Worm (Caenorhabditis elegans): ENCODE results near the gene fbxc-31.

fbxc-31 gene

ce11 chrII:911680-912079, at the start of gene fbxc-31:
Gene fbxc-31 (plus strand): TSS chrII:911980.
- TF ChIP-seq ceh-24 (tag; optimal IDR thresholded peaks at IDR 0.05) = no peak
- TF ChIP-seq fkh-6 (tag; optimal IDR thresholded peaks at IDR 0.05) = no peak
- no peak for TF ChIP-seq ceh-6 (GFP tag; optimal IDR thresholded peaks at IDR 0.05)
- TF ChIP-seq C38D4.7 (GFP tag; optimal IDR thresholded peaks at IDR 0.05) = no peak
- TF ChIP-seq rnt-1 (tag; optimal IDR thresholded peaks at IDR 0.05) = no peak
- no peak for TF ChIP-seq Y22D7AL.16 (tag; optimal IDR thresholded peaks at IDR 0.05)
- TF ChIP-seq pax-1 (tag; optimal IDR thresholded peaks at IDR 0.05) = no peak
- no peak for TF ChIP-seq dve-1 (tag; optimal IDR thresholded peaks at IDR 0.05)
- no peak for TF ChIP-seq ceh-2 (tag; optimal IDR thresholded peaks at IDR 0.05)
- no peak for TF ChIP-seq che-1 (tag; optimal IDR thresholded peaks at IDR 0.05)
- TF ChIP-seq unc-3 (GFP tag; conservative IDR thresholded peaks at IDR 0.05) = no peak
- TF ChIP-seq unc-3 (tag; optimal IDR thresholded peaks at IDR 0.05) = no peak

- TF ChIP-seq lin-11 (tag; optimal IDR thresholded peaks at IDR 0.05) = no peak
- TF ChIP-seq unc-86 (tag; optimal IDR thresholded peaks at IDR 0.05) = no peak
- TF ChIP-seq F13H6.1 (tag; optimal IDR thresholded peaks at IDR 0.05) = no peak
Measured at ce11 chrII:866801-867200, 45.0 kb upstream of the fbxc-31 start, which contains the start of gene Y46B2A.3. Gene Y46B2A.3 (minus strand): TSS chrII:866901.

ce11 chrII:868240-868864, 43.4 kb upstream of the fbxc-31 start, which contains the start of gene fbxc-51:
Gene fbxc-51 (plus strand): TSS chrII:868814.
- no peak for TF ChIP-seq lin-11 (tag; optimal IDR thresholded peaks at IDR 0.05)
- no peak for TF ChIP-seq ceh-30 (tag; optimal IDR thresholded peaks at IDR 0.05)
- TF ChIP-seq C08G9.2 (tag; optimal IDR thresholded peaks at IDR 0.05) = no peak
- TF ChIP-seq nhr-11 (tag; optimal IDR thresholded peaks at IDR 0.05) = no peak
- no peak for TF ChIP-seq pha-2 (tag; optimal IDR thresholded peaks at IDR 0.05)
- no peak for TF ChIP-seq npax-4 (tag; optimal IDR thresholded peaks at IDR 0.05)
- peak; percentile 30 for TF ChIP-seq elt-2 (tag; optimal IDR thresholded peaks at IDR 0.05)

ce11 chrII:869316-869715, 42.5 kb upstream of the fbxc-31 start:
- TF ChIP-seq dmd-4 (tag; optimal IDR thresholded peaks at IDR 0.05; ENCODE audit: borderline replicate concordance) (no peak), madf-2 (tag; optimal IDR thresholded peaks at IDR 0.05) (no peak), eyg-1 (tag; optimal IDR thresholded peaks at IDR 0.05) (no peak)

- no peak for TF ChIP-seq pat-9 (tag; optimal IDR thresholded peaks at IDR 0.05)
- TF ChIP-seq ceh-31 (tag; optimal IDR thresholded peaks at IDR 0.05) = peak; percentile 1
- no peak for TF ChIP-seq pqm-1 (tag; optimal IDR thresholded peaks at IDR 0.05)
- peak; percentile 27 for TF ChIP-seq K02D7.2 (tag; optimal IDR thresholded peaks at IDR 0.05)
- TF ChIP-seq ceh-48 (tag; optimal IDR thresholded peaks at IDR 0.05) = peak; percentile 67
- TF ChIP-seq che-1 (tag; optimal IDR thresholded peaks at IDR 0.05) = peak; percentile 26
- TF ChIP-seq ceh-34 (tag; optimal IDR thresholded peaks at IDR 0.05) = no peak
- TF ChIP-seq nhr-11 (tag; optimal IDR thresholded peaks at IDR 0.05) = no peak
- TF ChIP-seq dve-1 (tag; optimal IDR thresholded peaks at IDR 0.05) = no peak
- no peak for TF ChIP-seq madf-2 (tag; optimal IDR thresholded peaks at IDR 0.05)
- no peak for TF ChIP-seq rnt-1 (tag; optimal IDR thresholded peaks at IDR 0.05)
- peak; percentile 48; the same call in 1 of the 2 replicates for TF ChIP-seq unc-3 (GFP tag; conservative IDR thresholded peaks at IDR 0.05)
- TF ChIP-seq unc-3 (tag; optimal IDR thresholded peaks at IDR 0.05) = peak; percentile 82
- no peak for TF ChIP-seq fkh-6 (tag; optimal IDR thresholded peaks at IDR 0.05)
- no peak for TF ChIP-seq eyg-1 (tag; optimal IDR thresholded peaks at IDR 0.05)
- TF ChIP-seq ref-2 (tag; optimal IDR thresholded peaks at IDR 0.05) = peak; percentile 52
- TF ChIP-seq ceh-14 (tag; optimal IDR thresholded peaks at IDR 0.05) = peak; percentile 7
- peak; percentile 28 for TF ChIP-seq unc-55 (GFP tag; optimal IDR thresholded peaks at IDR 0.05)
- no peak for TF ChIP-seq sdc-2 (tag; optimal IDR thresholded peaks at IDR 0.05)
- no peak for TF ChIP-seq ceh-19 (GFP tag; optimal IDR thresholded peaks at IDR 0.05)
- peak; percentile 53 for TF ChIP-seq elt-2 (tag; optimal IDR thresholded peaks at IDR 0.05)
- TF ChIP-seq ets-4 (tag; optimal IDR thresholded peaks at IDR 0.05) = peak; percentile 15
- no peak for TF ChIP-seq tbx-2 (tag; optimal IDR thresholded peaks at IDR 0.05)
- TF ChIP-seq lim-6 (tag; optimal IDR thresholded peaks at IDR 0.05) = no peak
- TF ChIP-seq elt-4 (tag; optimal IDR thresholded peaks at IDR 0.05) = no peak
- TF ChIP-seq pha-4 (tag; optimal IDR thresholded peaks at IDR 0.05) = no peak
- TF ChIP-seq unc-42 (tag; optimal IDR thresholded peaks at IDR 0.05) = peak; percentile 91
Measured at ce11 chrII:872993-873787, 38.6 kb upstream of the fbxc-31 start, which contains the start of gene alg-2. Gene alg-2 (plus strand): TSS chrII:873212.

Data from whole organism, late embryonic.